Worm (Caenorhabditis elegans): ENCODE measurements around the gene snx-13.

The snx-13 gene

ce11 chrIV:17118585-17118984 is 31.3 kb upstream of the snx-13 start, which contains the start of gene uaf-2:
Gene uaf-2 (minus strand): TSS chrIV:17118767.
- TF ChIP-seq lin-39 (tag; optimal IDR thresholded peaks at IDR 0.05) (peak; percentile 32), lin-15B (tag; optimal IDR thresholded peaks at IDR 0.05) (peak; percentile 3), nhr-23 (tag; optimal IDR thresholded peaks at IDR 0.05) (peak; percentile 52), ceh-82 (tag; optimal IDR thresholded peaks at IDR 0.05) (no peak), unc-39 (tag; optimal IDR thresholded peaks at IDR 0.05) (no peak), ceh-28 (tag; optimal IDR thresholded peaks at IDR 0.05) (no peak), lsy-12 (tag; optimal IDR thresholded peaks at IDR 0.05) (no peak), nhr-43 (tag; optimal IDR thresholded peaks at IDR 0.05; ENCODE audit: poor library complexity, severe bottlenecking) (peak; percentile 47), hmg-11 (tag; optimal IDR thresholded peaks at IDR 0.05) (peak; percentile 80), elt-2 (tag; optimal IDR thresholded peaks at IDR 0.05) (peak; percentile 1), elt-1 (tag; optimal IDR thresholded peaks at IDR 0.05) (no peak), nhr-77 (tag; optimal IDR thresholded peaks at IDR 0.05) (no peak), pha-4 (tag; optimal IDR thresholded peaks at IDR 0.05) (peak; percentile 61), nhr-12 (tag; optimal IDR thresholded peaks at IDR 0.05) (no peak), nfya-1 (tag; optimal IDR thresholded peaks at IDR 0.05; ENCODE audit: insufficient read depth) (peak; percentile 56), jun-1 (tag; optimal IDR thresholded peaks at IDR 0.05) (no peak)

DNA sequence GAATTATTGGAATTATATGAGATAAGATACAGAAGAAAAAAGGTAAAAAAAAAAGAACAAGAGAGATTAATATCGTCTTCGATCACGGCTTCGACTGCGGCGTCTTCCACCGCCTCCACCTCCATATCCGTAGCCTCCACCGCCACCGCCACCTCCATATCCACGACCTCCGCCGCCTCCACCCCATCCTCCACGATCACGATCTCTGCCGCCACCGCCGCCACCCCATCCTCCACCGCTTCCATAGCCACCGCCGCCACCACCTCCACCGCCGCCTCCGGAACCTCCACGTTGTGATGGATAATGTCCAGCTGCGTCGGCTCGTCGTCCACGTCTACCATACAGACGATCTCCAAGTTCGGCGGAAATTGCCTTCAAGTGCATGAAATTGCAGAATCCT is 29.6 kb upstream of the snx-13 start:
- TF ChIP-seq nhr-11 (tag; optimal IDR thresholded peaks at IDR 0.05) (no peak), egl-27 (tag; optimal IDR thresholded peaks at IDR 0.05) (no peak), egl-5 (tag; optimal IDR thresholded peaks at IDR 0.05) (no peak), pha-4 (tag; optimal IDR thresholded peaks at IDR 0.05) (no peak), mml-1 (tag; optimal IDR thresholded peaks at IDR 0.05) (no peak), fkh-2 (tag; optimal IDR thresholded peaks at IDR 0.05) (no peak), nhr-23 (tag; optimal IDR thresholded peaks at IDR 0.05) (no peak), ceh-9 (tag; optimal IDR thresholded peaks at IDR 0.05) (no peak), aly-2 (tag; optimal IDR thresholded peaks at IDR 0.05) (no peak), nhr-25 (tag; optimal IDR thresholded peaks at IDR 0.05) (no peak), ceh-16 (tag; optimal IDR thresholded peaks at IDR 0.05) (no peak), daf-12 (tag; optimal IDR thresholded peaks at IDR 0.05) (no peak), nhr-77 (tag; optimal IDR thresholded peaks at IDR 0.05) (no peak), nhr-76 (tag; optimal IDR thresholded peaks at IDR 0.05) (no peak), nfya-1 (tag; optimal IDR thresholded peaks at IDR 0.05; ENCODE audit: insufficient read depth) (no peak), nhr-12 (tag; optimal IDR thresholded peaks at IDR 0.05) (no peak)

ce11 chrIV:17116345-17116744 is 29.1 kb upstream of the snx-13 start, which contains the start of gene cyn-13:
Gene cyn-13 (minus strand): TSS chrIV:17116657.
- TF ChIP-seq zag-1 (tag; optimal IDR thresholded peaks at IDR 0.05) (no peak), nhr-76 (tag; optimal IDR thresholded peaks at IDR 0.05) (no peak), ceh-16 (tag; optimal IDR thresholded peaks at IDR 0.05) (no peak), nhr-43 (tag; optimal IDR thresholded peaks at IDR 0.05; ENCODE audit: poor library complexity, severe bottlenecking) (no peak), elt-3 (tag; optimal IDR thresholded peaks at IDR 0.05) (no peak), nfya-1 (tag; optimal IDR thresholded peaks at IDR 0.05; ENCODE audit: insufficient read depth) (no peak), elt-2 (tag; optimal IDR thresholded peaks at IDR 0.05) (no peak), egl-27 (tag; optimal IDR thresholded peaks at IDR 0.05) (no peak), nhr-77 (tag; optimal IDR thresholded peaks at IDR 0.05) (no peak), pqm-1 (tag; optimal IDR thresholded peaks at IDR 0.05) (no peak), ztf-11 (tag; optimal IDR thresholded peaks at IDR 0.05) (no peak)

DNA sequence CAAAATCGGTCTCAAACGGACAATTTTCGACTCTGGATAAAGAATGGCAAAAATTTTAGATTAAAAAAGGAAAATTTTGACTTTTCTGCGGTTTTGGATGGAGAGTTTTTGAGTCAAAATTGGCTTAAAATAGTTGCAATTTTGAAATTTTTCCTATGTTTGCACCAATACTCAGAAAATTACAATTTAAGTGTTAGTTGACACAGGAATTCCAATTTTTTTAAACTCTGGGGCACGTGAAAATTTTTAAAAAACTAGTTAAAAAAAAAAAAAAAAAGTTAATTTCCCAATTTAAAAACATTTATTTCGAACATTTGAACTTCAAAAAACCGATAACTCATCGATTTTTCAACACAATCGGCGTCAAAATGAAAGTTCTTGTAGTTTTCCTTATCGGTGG is 24.6 kb upstream of the snx-13 start, which contains the start of gene Y116A8C.33:
Gene Y116A8C.33, plus strand, starts transcription at position 301 of the 400 bp plus-strand sequence.
- TF ChIP-seq pha-4 (tag; optimal IDR thresholded peaks at IDR 0.05) (no peak), nhr-77 (tag; optimal IDR thresholded peaks at IDR 0.05) (no peak), unc-39 (tag; optimal IDR thresholded peaks at IDR 0.05) (no peak), pqm-1 (tag; optimal IDR thresholded peaks at IDR 0.05) (no peak), mdl-1 (tag; optimal IDR thresholded peaks at IDR 0.05) (no peak), fkh-10 (GFP tag; optimal IDR thresholded peaks at IDR 0.05) (no peak), snpc-4 (tag; optimal IDR thresholded peaks at IDR 0.05) (no peak), nhr-28 (tag; optimal IDR thresholded peaks at IDR 0.05) (no peak), hmg-11 (tag; optimal IDR thresholded peaks at IDR 0.05) (no peak), ceh-9 (tag; optimal IDR thresholded peaks at IDR 0.05) (no peak), nhr-67 (tag; optimal IDR thresholded peaks at IDR 0.05) (no peak), ztf-11 (tag; optimal IDR thresholded peaks at IDR 0.05) (no peak), lin-15B (tag; optimal IDR thresholded peaks at IDR 0.05) (no peak), ZK546.5 (tag; optimal IDR thresholded peaks at IDR 0.05) (no peak), lsy-12 (tag; optimal IDR thresholded peaks at IDR 0.05) (no peak), aly-2 (tag; optimal IDR thresholded peaks at IDR 0.05) (no peak)
